Worm (Caenorhabditis elegans) whole organism, L2 larva: Measurements from ENCODE around the gene ZK1067.4.

Experiments used
- C34F6.9 ChIP-seq: fragments of 150-350 bp; optimal IDR thresholded peaks from 2 replicates; lab custom pipeline; 2014; ENCODE audit warnings: missing biosample characterization, missing genetic modification characterization
- F13H6.1 ChIP-seq: sonication (generic microtip); optimal IDR thresholded peaks from 2 replicates; lab custom pipeline; 2016; ENCODE audit warnings: missing genetic modification characterization, missing compliant biosample characterization
- R02D3.7 ChIP-seq: fragments of 150-350 bp; optimal IDR thresholded peaks from 2 replicates; lab custom pipeline; 2014; ENCODE audit warnings: missing biosample characterization, missing genetic modification characterization
- Y55F3AM.14 ChIP-seq: fragments of 200-800 bp; sonication (Bioruptor generic); optimal IDR thresholded peaks from 2 replicates; lab custom pipeline; 2018; ENCODE audit warnings: mild to moderate bottlenecking, missing genetic modification characterization, missing compliant biosample characterization
- aly-2 ChIP-seq: fragments of 150-350 bp; optimal IDR thresholded peaks from 2 replicates; lab custom pipeline; 2014; ENCODE audit warnings: missing biosample characterization, missing genetic modification characterization
- ama-1 ChIP-seq: fragments of 150-350 bp; optimal IDR thresholded peaks from 2 replicates; lab custom pipeline; 2018; ENCODE audit warnings: inconsistent platforms
- ceh-16 ChIP-seq: fragments of 150-350 bp; optimal IDR thresholded peaks from 2 replicates; lab custom pipeline; 2014; ENCODE audit warnings: missing biosample characterization, missing genetic modification characterization
- ceh-82 ChIP-seq: fragments of 150-350 bp; optimal IDR thresholded peaks from 2 replicates; lab custom pipeline; 2014; ENCODE audit warnings: missing biosample characterization, missing genetic modification characterization
- crh-2 ChIP-seq: sonication (generic microtip); optimal IDR thresholded peaks from 2 replicates; lab custom pipeline; 2017; ENCODE audit warnings: missing biosample characterization, missing genetic modification characterization
- dmd-4 ChIP-seq: sonication (generic microtip); optimal IDR thresholded peaks from 2 replicates; lab custom pipeline; 2017; ENCODE audit warnings: missing biosample characterization, missing genetic modification characterization
- egl-27 ChIP-seq: sonication (generic microtip); optimal IDR thresholded peaks from 3 replicates; lab custom pipeline; 2017; ENCODE audit warnings: missing biosample characterization, missing genetic modification reagents, missing genetic modification characterization
- elt-1 ChIP-seq: fragments of 150-350 bp; optimal IDR thresholded peaks from 2 replicates; lab custom pipeline; 2014; ENCODE audit warnings: missing biosample characterization, missing genetic modification characterization
- fos-1 ChIP-seq: fragments of 150-350 bp; optimal IDR thresholded peaks from 2 replicates; lab custom pipeline; 2014; ENCODE audit warnings: missing biosample characterization, missing genetic modification characterization
- gmeb-1 ChIP-seq: fragments of 150-350 bp; optimal IDR thresholded peaks from 2 replicates; lab custom pipeline; 2014; ENCODE audit warnings: missing biosample characterization, missing genetic modification characterization
- lin-11 ChIP-seq: fragments of 150-350 bp; sonication (generic microtip); optimal IDR thresholded peaks from 2 replicates; lab custom pipeline; 2014; ENCODE audit warnings: missing biosample characterization, missing genetic modification characterization, inconsistent platforms, mixed read lengths
- lin-39 ChIP-seq: fragments of 150-350 bp; optimal IDR thresholded peaks from 2 replicates; lab custom pipeline; 2014; ENCODE audit warnings: missing biosample characterization, missing genetic modification reagents, missing genetic modification characterization
- lsy-2 ChIP-seq, 2 experiments: fragments of 150-350 bp in 1 of 2; sonication (generic microtip) in 1 of 2; optimal IDR thresholded peaks; 2 replicates each; lab custom pipeline; 2014 to 2017; ENCODE audit warnings: missing biosample characterization in 2 of 2, missing genetic modification characterization in 2 of 2
- mab-5 ChIP-seq: fragments of 150-350 bp; optimal IDR thresholded peaks from 2 replicates; lab custom pipeline; 2014; ENCODE audit warnings: missing biosample characterization, missing genetic modification characterization
- mbf-1 ChIP-seq: sonication (generic microtip); optimal IDR thresholded peaks from 2 replicates; lab custom pipeline; 2017; ENCODE audit warnings: missing biosample characterization, missing genetic modification characterization
- mdl-1 ChIP-seq, 2 experiments: fragments of 150-350 bp in 1 of 2; sonication (generic microtip) in 1 of 2; optimal IDR thresholded peaks; 2 replicates each; lab custom pipeline; 2017; ENCODE audit warnings: missing biosample characterization in 2 of 2, missing genetic modification characterization in 2 of 2
- nhr-12 ChIP-seq: fragments of 150-350 bp; optimal IDR thresholded peaks from 2 replicates; lab custom pipeline; 2014; ENCODE audit warnings: missing biosample characterization, missing genetic modification characterization
- nhr-129 ChIP-seq: fragments of 150-350 bp; optimal IDR thresholded peaks from 2 replicates; lab custom pipeline; 2014; ENCODE audit warnings: missing biosample characterization, missing genetic modification characterization
- nhr-21 ChIP-seq: fragments of 150-350 bp; optimal IDR thresholded peaks from 2 replicates; lab custom pipeline; 2014; ENCODE audit warnings: missing biosample characterization, missing genetic modification characterization
- nhr-23 ChIP-seq: fragments of 150-350 bp; optimal IDR thresholded peaks from 2 replicates; lab custom pipeline; 2014; ENCODE audit warnings: missing biosample characterization, missing genetic modification reagents, missing genetic modification characterization
- nhr-237 ChIP-seq: fragments of 150-350 bp; optimal IDR thresholded peaks from 2 replicates; lab custom pipeline; 2014; ENCODE audit warnings: missing biosample characterization, missing genetic modification characterization
- nhr-25 ChIP-seq: fragments of 150-350 bp; sonication (generic microtip); optimal IDR thresholded peaks from 3 replicates; lab custom pipeline; 2014; ENCODE audit warnings: missing biosample characterization, missing genetic modification characterization
- nhr-6 ChIP-seq: fragments of 150-350 bp; optimal IDR thresholded peaks from 2 replicates; lab custom pipeline; 2014; ENCODE audit warnings: missing biosample characterization, missing genetic modification characterization
- nhr-77 ChIP-seq: fragments of 150-350 bp; optimal IDR thresholded peaks from 2 replicates; lab custom pipeline; 2014; ENCODE audit warnings: missing biosample characterization, missing genetic modification characterization
- peb-1 ChIP-seq: fragments of 150-350 bp; optimal IDR thresholded peaks from 2 replicates; lab custom pipeline; 2014; ENCODE audit warnings: missing biosample characterization, missing genetic modification characterization
- sem-4 ChIP-seq: fragments of 150-350 bp; optimal IDR thresholded peaks from 2 replicates; lab custom pipeline; 2014; ENCODE audit warnings: missing biosample characterization, missing genetic modification reagents, missing genetic modification characterization
- sma-3 ChIP-seq: sonication (generic microtip); optimal IDR thresholded peaks from 2 replicates; lab custom pipeline; 2016; ENCODE audit warnings: missing genetic modification reagents, missing genetic modification characterization, missing compliant biosample characterization
- sma-9 ChIP-seq, 2 experiments: fragments of 150-350 bp in 1 of 2; sonication (generic microtip) in 1 of 2; optimal IDR thresholded peaks; 2 replicates each; lab custom pipeline; 2014 to 2016; ENCODE audit warnings: missing genetic modification characterization in 2 of 2, mild to moderate bottlenecking in 1 of 2, missing biosample characterization in 1 of 2, missing compliant biosample characterization in 1 of 2, missing genetic modification reagents in 1 of 2, moderate library complexity in 1 of 2
- unc-39 ChIP-seq: fragments of 150-350 bp; optimal IDR thresholded peaks from 2 replicates; lab custom pipeline; 2014; ENCODE audit warnings: missing biosample characterization, missing genetic modification characterization
- unc-55 ChIP-seq: fragments of 150-350 bp; sonication (generic microtip); optimal IDR thresholded peaks from 3 replicates; lab custom pipeline; 2014; ENCODE audit warnings: missing biosample characterization, missing genetic modification reagents, missing genetic modification characterization
- unc-62 ChIP-seq: fragments of 150-350 bp; optimal IDR thresholded peaks from 2 replicates; lab custom pipeline; 2014; ENCODE audit warnings: missing biosample characterization, missing genetic modification reagents, missing genetic modification characterization
- zag-1 ChIP-seq: fragments of 150-350 bp; optimal IDR thresholded peaks from 2 replicates; lab custom pipeline; 2014; ENCODE audit warnings: missing biosample characterization, missing genetic modification characterization
- ztf-1 ChIP-seq: fragments of 200-800 bp; sonication (Bioruptor generic); conservative IDR thresholded peaks from 2 replicates; pipeline ENCODE4 v1.3.6; 2022; ENCODE audit warnings: missing genetic modification characterization, missing compliant biosample characterization
- ztf-11 ChIP-seq: sonication (generic microtip); optimal IDR thresholded peaks from 2 replicates; lab custom pipeline; 2017; ENCODE audit warnings: missing biosample characterization, missing genetic modification characterization
- ztf-4 ChIP-seq: fragments of 150-350 bp; optimal IDR thresholded peaks from 2 replicates; lab custom pipeline; 2014; ENCODE audit warnings: missing biosample characterization, missing genetic modification characterization

The ZK1067.4 gene

ce11 chrII:9233813-9234212 lies 23.6 kb downstream of the ZK1067.4 start:
- TF ChIP-seq nhr-25 (no peak), nhr-21 (tag; lab: Kevin White, UChicago) (no peak), elt-1 (no peak), lsy-2 (tag; optimal IDR thresholded peaks at IDR 0.05; lab: Kevin White, UChicago) (no peak), sma-9 (GFP tag; optimal IDR thresholded peaks at IDR 0.05; lab: Kevin White, UChicago) (no peak), sma-9 (tag; optimal IDR thresholded peaks at IDR 0.05; lab: Kevin White, UChicago) (no peak), lin-11 (no peak), crh-2 (tag; lab: Kevin White, UChicago) (no peak), nhr-12 (tag; lab: Kevin White, UChicago) (no peak), nhr-237 (tag; lab: Kevin White, UChicago) (no peak), ztf-1 (GFP tag; lab: Robert Waterston, UW) (no peak), fos-1 (no peak), nhr-23 (tag; lab: Kevin White, UChicago) (no peak), egl-27 (tag; lab: Kevin White, UChicago) (no peak), nhr-129 (tag; lab: Kevin White, UChicago) (no peak), C34F6.9 (tag; lab: Kevin White, UChicago) (no peak), nhr-6 (tag; lab: Kevin White, UChicago) (no peak), ceh-16 (tag; lab: Kevin White, UChicago) (no peak), sma-3 (no peak), mab-5 (tag; lab: Kevin White, UChicago) (no peak), Y55F3AM.14 (no peak)

- TF ChIP-seq mdl-1 (tag; optimal IDR thresholded peaks at IDR 0.05; lab: Kevin White, UChicago) (no peak), unc-39 (no peak), sma-3 (no peak), lsy-2 (tag; optimal IDR thresholded peaks at IDR 0.05; lab: Kevin White, UChicago) (no peak), aly-2 (tag; lab: Kevin White, UChicago) (no peak), gmeb-1 (tag; lab: Kevin White, UChicago) (no peak), unc-55 (GFP tag; lab: Kevin White, UChicago) (no peak), mbf-1 (tag; lab: Kevin White, UChicago) (no peak), ztf-4 (no peak), sem-4 (tag; lab: Kevin White, UChicago) (no peak), peb-1 (tag; lab: Kevin White, UChicago) (no peak), C34F6.9 (tag; lab: Kevin White, UChicago) (no peak), mab-5 (tag; lab: Kevin White, UChicago) (no peak), ztf-11 (tag; lab: Kevin White, UChicago) (no peak), Y55F3AM.14 (no peak)
These were observed 26.1 kb downstream of the ZK1067.4 start, which contains the start of gene T26C5.3 for ce11 chrII:9236283-9236682. Gene T26C5.3, plus strand, starts transcription at chrII:9236583.

ce11 chrII:9236972-9237371 lies 26.8 kb downstream of the ZK1067.4 start:
- TF ChIP-seq lin-39 (tag; lab: Kevin White, UChicago) (no peak), dmd-4 (tag; lab: Kevin White, UChicago) (no peak), aly-2 (tag; lab: Kevin White, UChicago) (no peak), R02D3.7 (no peak), ztf-1 (GFP tag; lab: Robert Waterston, UW) (no peak)

- TF ChIP-seq nhr-6 (tag; lab: Kevin White, UChicago) (no peak), egl-27 (tag; lab: Kevin White, UChicago) (no peak), unc-55 (GFP tag; lab: Kevin White, UChicago) (no peak), F13H6.1 (tag; lab: Kevin White, UChicago) (no peak), sem-4 (tag; lab: Kevin White, UChicago) (no peak), nhr-23 (tag; lab: Kevin White, UChicago) (no peak), crh-2 (tag; lab: Kevin White, UChicago) (no peak), nhr-129 (tag; lab: Kevin White, UChicago) (no peak), ceh-82 (tag; lab: Kevin White, UChicago) (no peak), ceh-16 (tag; lab: Kevin White, UChicago) (no peak), fos-1 (no peak), ama-1 (lab: Kevin White, UChicago) (no peak), zag-1 (tag; lab: Kevin White, UChicago) (no peak), nhr-77 (tag; lab: Kevin White, UChicago) (no peak), Y55F3AM.14 (no peak), R02D3.7 (no peak), unc-62 (GFP tag; lab: Kevin White, UChicago) (no peak), unc-39 (no peak)
These were observed 27.5 kb downstream of the ZK1067.4 start for ce11 chrII:9237719-9238118.
